Worm (Caenorhabditis elegans) whole organism, L1 larva: Measurements from ENCODE around the gene rla-2.

Experiments
- lin-35 ChIP-seq, 2 experiments: fragments of 150-350 bp; optimal IDR thresholded peaks; 2 replicates each; lab custom pipeline; 2014; ENCODE audit warnings: missing biosample characterization in 2 of 2, missing genetic modification characterization in 2 of 2, missing genetic modification reagents in 2 of 2
- nhr-77 ChIP-seq: fragments of 150-350 bp; optimal IDR thresholded peaks from 2 replicates; lab custom pipeline; 2014; ENCODE audit warnings: missing biosample characterization, missing genetic modification characterization
- unc-130 ChIP-seq: fragments of 150-350 bp; optimal IDR thresholded peaks from 2 replicates; lab custom pipeline; 2017; ENCODE audit warnings: missing biosample characterization, missing genetic modification characterization, inconsistent platforms

DNA sequence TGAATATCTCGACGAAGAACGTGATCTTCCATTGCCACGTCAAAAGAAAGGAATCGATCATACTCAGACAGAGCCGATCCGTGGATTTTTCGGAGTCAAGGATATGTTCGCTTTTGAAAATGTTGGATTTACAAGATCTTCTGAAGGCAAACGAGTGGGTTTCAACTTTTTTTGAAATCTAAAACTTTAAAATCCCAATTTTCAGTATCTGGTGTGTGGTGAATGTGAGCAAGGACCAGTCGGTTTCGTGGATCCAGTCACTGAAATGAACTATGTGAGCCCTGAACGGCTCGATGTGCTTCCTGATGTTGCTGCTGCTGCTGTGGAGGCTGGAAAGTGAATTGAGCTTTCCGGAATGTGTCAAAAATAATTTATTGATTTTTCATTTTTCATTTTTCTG lies 16.8 kb upstream of the rla-2 start, which contains the start of gene lsm-3:
- TF ChIP-seq unc-130 (no peak), nhr-77 (tag; lab: Kevin White, UChicago) (no peak), lin-35 (GFP tag; optimal IDR thresholded peaks at IDR 0.05; lab: Kevin White, UChicago) (no peak)
